Worm (Caenorhabditis elegans) whole organism, early embryonic: Measurements from ENCODE around the gene T19D12.1.

ENCODE experiments used
- B0310.2 ChIP-seq: sonication (generic microtip); optimal IDR thresholded peaks from 2 replicates; lab custom pipeline; 2016; ENCODE audit warnings: mild to moderate bottlenecking, missing genetic modification characterization, missing compliant biosample characterization
- F13C5.2 ChIP-seq: sonication (generic microtip); optimal IDR thresholded peaks from 2 replicates; lab custom pipeline; 2017; ENCODE audit warnings: mild to moderate bottlenecking, missing genetic modification characterization, inconsistent platforms, missing compliant biosample characterization
- ama-1 ChIP-seq: fragments of 150-350 bp; optimal IDR thresholded peaks from 2 replicates; lab custom pipeline; 2014
- ceh-13 ChIP-seq: fragments of 200-800 bp; sonication (Bioruptor generic); optimal IDR thresholded peaks from 2 replicates; lab custom pipeline; 2018; ENCODE audit warnings: mild to moderate bottlenecking, missing genetic modification characterization, missing compliant biosample characterization
- flt-1 ChIP-seq: fragments of 200-800 bp; sonication (Bioruptor generic); IDR thresholded peaks from 2 replicates; pipeline ENCODE4 v1.3.6; 2022; ENCODE audit warnings: missing genetic modification characterization, missing compliant biosample characterization
- hmbx-1 ChIP-seq: sonication (generic microtip); optimal IDR thresholded peaks from 2 replicates; lab custom pipeline; 2016; ENCODE audit warnings: mild to moderate bottlenecking, missing genetic modification characterization, missing compliant biosample characterization
- hmg-4 ChIP-seq: fragments of 200-800 bp; sonication (Bioruptor generic); optimal IDR thresholded peaks from 2 replicates; lab custom pipeline; 2018; ENCODE audit warnings: mild to moderate bottlenecking, missing genetic modification characterization, missing compliant biosample characterization
- hnd-1 ChIP-seq: sonication (generic microtip); optimal IDR thresholded peaks from 2 replicates; lab custom pipeline; 2016; ENCODE audit warnings: missing genetic modification characterization, missing compliant biosample characterization
- scrt-1 ChIP-seq: fragments of 200-800 bp; sonication (Bioruptor generic); IDR thresholded peaks from 2 replicates; pipeline ENCODE4 v1.3.6; 2022; ENCODE audit warnings: missing genetic modification characterization, missing compliant biosample characterization
- sea-1 ChIP-seq: fragments of 200-800 bp; sonication (Bioruptor generic); conservative IDR thresholded peaks from 2 replicates; pipeline ENCODE4 v1.3.6; 2022; ENCODE audit warnings: missing genetic modification characterization, missing compliant biosample characterization
- tbx-37 ChIP-seq: fragments of 200-800 bp; sonication (Bioruptor generic); conservative IDR thresholded peaks from 2 replicates; pipeline ENCODE4 v1.3.6; 2022; ENCODE audit warnings: missing genetic modification reagents, missing genetic modification characterization, missing compliant biosample characterization
- tra-4 ChIP-seq: sonication (generic microtip); optimal IDR thresholded peaks from 2 replicates; lab custom pipeline; 2017; ENCODE audit warnings: missing genetic modification characterization, missing compliant biosample characterization

ce11 chrII:6646903-6647302 lies 19.8 kb upstream of the T19D12.1 start:
- TF ChIP-seq ama-1 (lab: Kevin White, UChicago) (no peak), ceh-13 (GFP tag; lab: Kevin White, UChicago) (no peak), hnd-1 (tag; lab: Kevin White, UChicago) (no peak), scrt-1 (no peak), hmbx-1 (tag; lab: Kevin White, UChicago) (no peak), tra-4 (tag; lab: Kevin White, UChicago) (no peak), hmg-4 (GFP tag; lab: Kevin White, UChicago) (no peak), flt-1 (GFP tag; lab: Robert Waterston, UW) (no peak), B0310.2 (tag; lab: Kevin White, UChicago) (no peak), tbx-37 (GFP tag; lab: Robert Waterston, UW) (no peak), sea-1 (GFP tag; lab: Robert Waterston, UW) (no peak), F13C5.2 (no peak)
